Worm (Caenorhabditis elegans) whole organism, L1 larva: ENCODE data around the gene nuo-5.

ENCODE experiments used
- ama-1 ChIP-seq: fragments of 150-350 bp; optimal IDR thresholded peaks from 2 replicates; lab custom pipeline; 2014
- ets-5 ChIP-seq: fragments of 200-800 bp; sonication (Bioruptor generic); IDR thresholded peaks from 2 replicates; pipeline ENCODE4 v1.3.6; 2022; ENCODE audit warnings: missing genetic modification characterization, missing compliant biosample characterization
- fkh-10 ChIP-seq: sonication (generic microtip); optimal IDR thresholded peaks from 2 replicates; lab custom pipeline; 2017; ENCODE audit warnings: missing biosample characterization, missing genetic modification reagents, missing genetic modification characterization
- fkh-8 ChIP-seq: sonication (generic microtip); optimal IDR thresholded peaks from 2 replicates; lab custom pipeline; 2016; ENCODE audit warnings: mild to moderate bottlenecking, missing genetic modification characterization, missing compliant biosample characterization
- hlh-4 ChIP-seq: sonication (generic microtip); optimal IDR thresholded peaks from 2 replicates; lab custom pipeline; 2016; ENCODE audit warnings: mild to moderate bottlenecking, missing genetic modification characterization, missing compliant biosample characterization
- lin-13 ChIP-seq: fragments of 150-350 bp; optimal IDR thresholded peaks from 2 replicates; lab custom pipeline; 2014; ENCODE audit warnings: missing biosample characterization, missing genetic modification reagents, missing genetic modification characterization
- lsy-2 ChIP-seq, 2 experiments: fragments of 150-350 bp; optimal IDR thresholded peaks; 2 replicates each; lab custom pipeline; 2014; ENCODE audit warnings: missing biosample characterization in 2 of 2, missing genetic modification characterization in 2 of 2
- nhr-76 ChIP-seq: sonication (generic microtip); optimal IDR thresholded peaks from 2 replicates; lab custom pipeline; 2017; ENCODE audit warnings: missing biosample characterization, missing genetic modification characterization
- snpc-4 ChIP-seq: fragments of 150-350 bp; optimal IDR thresholded peaks from 2 replicates; lab custom pipeline; 2014; ENCODE audit warnings: missing biosample characterization, missing genetic modification characterization
- unc-30 ChIP-seq: sonication (generic microtip); optimal IDR thresholded peaks from 2 replicates; lab custom pipeline; 2017; ENCODE audit warnings: missing biosample characterization, missing genetic modification characterization
- unc-62 ChIP-seq: fragments of 150-350 bp; optimal IDR thresholded peaks from 2 replicates; lab custom pipeline; 2014; ENCODE audit warnings: missing biosample characterization, missing genetic modification reagents, missing genetic modification characterization
- vab-15 ChIP-seq: sonication (generic microtip); optimal IDR thresholded peaks from 2 replicates; lab custom pipeline; 2017; ENCODE audit warnings: missing genotype, mild to moderate bottlenecking, missing genetic modification characterization, missing compliant biosample characterization
- ztf-11 ChIP-seq, 2 experiments: sonication (generic microtip); optimal IDR thresholded peaks; 2 replicates each; lab custom pipeline; 2016 to 2017; ENCODE audit warnings: missing genetic modification characterization in 2 of 2, missing biosample characterization in 1 of 2, missing compliant biosample characterization in 1 of 2

DNA sequence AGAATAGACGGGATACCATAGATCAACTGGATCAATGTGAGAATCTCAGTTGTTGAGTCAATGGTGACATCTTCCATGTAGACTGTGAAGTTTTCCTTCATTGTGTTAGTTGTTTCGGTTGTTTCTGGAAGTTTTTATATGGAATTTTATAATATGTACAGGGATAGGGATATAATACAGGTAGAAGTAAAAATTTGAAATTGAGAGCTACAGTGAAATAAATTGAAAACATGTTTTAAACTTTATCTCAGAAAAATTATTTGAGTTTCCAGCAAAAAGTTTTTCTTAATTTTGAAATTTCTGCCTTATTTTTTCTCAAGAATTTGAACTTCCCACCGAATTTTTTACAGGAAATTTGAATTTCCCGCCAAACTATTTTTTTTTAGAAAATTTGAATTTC is 43.5 kb downstream of the nuo-5 start, which contains the start of gene srg-62:
- no peak for TF ChIP-seq vab-15 (tag; lab: Kevin White, UChicago)
- no peak for TF ChIP-seq unc-62 (GFP tag; lab: Kevin White, UChicago)
- TF ChIP-seq lin-13 (GFP tag; lab: Kevin White, UChicago): no peak
- no peak for TF ChIP-seq fkh-8
- TF ChIP-seq lsy-2 (tag; optimal IDR thresholded peaks at IDR 0.05; lab: Kevin White, UChicago): no peak
- TF ChIP-seq ztf-11 (tag; optimal IDR thresholded peaks at IDR 0.05; lab: Kevin White, UChicago): no peak
- TF ChIP-seq ama-1: no peak
- no peak for TF ChIP-seq ets-5
- no peak for TF ChIP-seq hlh-4 (tag; lab: Kevin White, UChicago)
- TF ChIP-seq nhr-76: no peak
- TF ChIP-seq unc-30 (tag; lab: Kevin White, UChicago): no peak
- TF ChIP-seq fkh-10 (GFP tag; lab: Kevin White, UChicago): no peak
- TF ChIP-seq snpc-4: no peak
